Worm (Caenorhabditis elegans): ENCODE data around the gene cec-8.

The cec-8 gene

DNA sequence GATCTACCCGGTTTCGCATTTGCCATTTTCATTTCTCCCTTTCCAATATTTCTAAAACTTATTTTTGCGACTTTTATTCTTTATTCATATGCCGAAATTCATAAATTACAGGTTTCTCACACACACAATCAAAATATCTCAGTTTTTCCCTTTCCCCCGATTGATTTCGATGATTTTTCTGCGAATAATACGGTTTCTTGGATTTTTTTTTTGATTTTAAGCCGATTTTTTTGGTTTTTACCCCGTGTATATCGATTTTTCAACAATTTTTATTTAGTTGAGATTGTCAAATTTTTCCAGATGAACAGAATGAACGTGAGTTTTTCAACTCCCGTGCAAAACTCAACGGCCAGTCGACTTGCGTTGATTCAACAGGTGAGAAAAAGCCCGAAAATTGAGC is 46.0 kb downstream of the cec-8 start, which contains the start of gene mat-3:
TSS of gene mat-3 (plus strand) at position 301 of the 400 bp plus-strand sequence.
- TF ChIP-seq pax-3 (tag; optimal IDR thresholded peaks at IDR 0.05) (no peak), egl-13 (tag; optimal IDR thresholded peaks at IDR 0.05) (no peak), ceh-88 (GFP tag; IDR thresholded peaks at IDR 0.05) (no peak), efl-1 (optimal IDR thresholded peaks at IDR 0.05) (no peak), efl-1 (GFP tag; optimal IDR thresholded peaks at IDR 0.05 in 1 of 2) (no peak), lsy-2 (tag; optimal IDR thresholded peaks at IDR 0.05) (no peak), zag-1 (tag; optimal IDR thresholded peaks at IDR 0.05) (no peak), fos-1 (tag; optimal IDR thresholded peaks at IDR 0.05) (no peak), swsn-7 (tag; optimal IDR thresholded peaks at IDR 0.05) (no peak), nhr-47 (tag; optimal IDR thresholded peaks at IDR 0.05) (no peak), ces-1 (GFP tag; optimal IDR thresholded peaks at IDR 0.05) (no peak), skn-1 (tag; optimal IDR thresholded peaks at IDR 0.05) (no peak)

DNA sequence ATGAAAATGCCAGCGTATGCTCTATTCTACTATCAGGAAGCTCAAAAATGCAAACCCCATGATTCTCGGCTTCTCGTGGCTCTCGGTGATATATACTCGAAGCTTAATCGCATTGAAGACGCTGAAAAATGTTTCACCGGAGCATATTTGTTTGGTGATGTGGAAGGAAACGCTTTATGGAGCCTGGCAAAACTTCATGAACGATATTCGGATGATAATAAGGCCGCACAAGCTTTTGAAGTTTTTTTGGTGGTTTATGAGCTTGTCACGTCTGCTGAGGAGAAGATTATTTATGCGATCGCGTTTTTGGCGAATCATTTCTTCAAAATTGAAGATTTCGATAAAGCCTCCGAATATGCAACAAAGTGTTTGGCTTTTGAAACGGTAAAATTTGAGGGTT is 52.1 kb downstream of the cec-8 start:
- TF ChIP-seq nhr-47 (tag; optimal IDR thresholded peaks at IDR 0.05) (no peak), nhr-85 (tag) (no peak)
